Fruit fly (Drosophila melanogaster) whole organism, embryonic: Measurements from ENCODE around the gene CG14194.

Source experiments
- ATbp ChIP-seq: fragments of 200-800 bp; sonication (Bioruptor generic); optimal IDR thresholded peaks from 2 replicates; lab custom pipeline; 2017; ENCODE audit warnings: missing biosample characterization, mild to moderate bottlenecking, missing genetic modification characterization, missing genetic modification reagents
- Asciz ChIP-seq: fragments of 200-800 bp; sonication (Bioruptor generic); optimal IDR thresholded peaks from 2 replicates; lab custom pipeline; 2017; ENCODE audit warnings: missing biosample characterization, mild to moderate bottlenecking, missing genetic modification characterization, missing genetic modification reagents
- CG10267 ChIP-seq: fragments of 200-800 bp; sonication (Bioruptor generic); optimal IDR thresholded peaks from 2 replicates; lab custom pipeline; 2018; ENCODE audit warnings: missing biosample characterization, mild to moderate bottlenecking, missing genetic modification characterization, moderate library complexity
- CG12659 ChIP-seq: fragments of 200-800 bp; sonication (Bioruptor generic); optimal IDR thresholded peaks from 3 replicates; lab custom pipeline; 2017; ENCODE audit warnings: mild to moderate bottlenecking, missing biosample characterization, missing genetic modification reagents, missing genetic modification characterization
- CG17328 ChIP-seq: fragments of 200-800 bp; sonication (Bioruptor generic); IDR thresholded peaks from 2 replicates; pipeline ENCODE4 v1.3.6; 2022; ENCODE audit warnings: missing biosample characterization, missing genetic modification characterization
- CG17359 ChIP-seq: fragments of 200-800 bp; sonication (Bioruptor generic); optimal IDR thresholded peaks from 3 replicates; lab custom pipeline; 2018; ENCODE audit warnings: missing biosample characterization, mild to moderate bottlenecking, missing genetic modification characterization, moderate library complexity
- CG17802 ChIP-seq: fragments of 200-800 bp; sonication (Bioruptor generic); optimal IDR thresholded peaks from 2 replicates; lab custom pipeline; 2018; ENCODE audit warnings: missing biosample characterization, mild to moderate bottlenecking, missing genetic modification characterization, moderate library complexity
- CG17829 ChIP-seq: fragments of 200-800 bp; optimal IDR thresholded peaks from 2 replicates; lab custom pipeline; 2019; ENCODE audit warnings: missing biosample characterization, mild to moderate bottlenecking, missing genetic modification characterization, moderate library complexity
- CG18599 ChIP-seq: fragments of 200-800 bp; sonication (Bioruptor generic); optimal IDR thresholded peaks from 3 replicates; lab custom pipeline; 2017; ENCODE audit warnings: missing biosample characterization, missing genetic modification characterization, mild to moderate bottlenecking, moderate library complexity, missing genetic modification reagents
- CG2120 ChIP-seq: fragments of 200-800 bp; sonication (Bioruptor generic); optimal IDR thresholded peaks from 3 replicates; lab custom pipeline; 2016; ENCODE audit warnings: missing biosample characterization, missing genetic modification characterization
- CG2678 ChIP-seq: fragments of 200-800 bp; sonication (Bioruptor generic); optimal IDR thresholded peaks from 3 replicates; lab custom pipeline; 2019; ENCODE audit warnings: missing biosample characterization, mild to moderate bottlenecking, missing genetic modification characterization, moderate library complexity
- CG2712 ChIP-seq: fragments of 200-800 bp; optimal IDR thresholded peaks from 3 replicates; lab custom pipeline; 2019; ENCODE audit warnings: missing biosample characterization, mild to moderate bottlenecking, missing genetic modification characterization, moderate library complexity
- CG2889 ChIP-seq: fragments of 200-800 bp; sonication (Bioruptor generic); IDR thresholded peaks from 3 replicates; pipeline ENCODE4 v1.3.6; 2022; ENCODE audit warnings: missing biosample characterization, missing genetic modification characterization
- CG31365 ChIP-seq: fragments of 200-800 bp; sonication (Bioruptor generic); optimal IDR thresholded peaks from 2 replicates; lab custom pipeline; 2018; ENCODE audit warnings: missing biosample characterization, mild to moderate bottlenecking, missing genetic modification characterization
- CG4707 ChIP-seq: fragments of 200-800 bp; sonication (Bioruptor generic); optimal IDR thresholded peaks from 2 replicates; lab custom pipeline; 2018; ENCODE audit warnings: missing biosample characterization, mild to moderate bottlenecking, missing genetic modification characterization, moderate library complexity
- CG6175 ChIP-seq: fragments of 200-800 bp; sonication (Bioruptor generic); IDR thresholded peaks from 3 replicates; pipeline ENCODE4 v1.3.6; 2022; ENCODE audit warnings: missing biosample characterization, missing genetic modification characterization
- CG7372 ChIP-seq: fragments of 200-800 bp; sonication (Bioruptor generic); IDR thresholded peaks from 2 replicates; pipeline ENCODE4 v1.3.6; 2022; ENCODE audit warnings: missing biosample characterization, missing genetic modification characterization
- CG7839 ChIP-seq: fragments of 200-800 bp; sonication (Bioruptor generic); optimal IDR thresholded peaks from 3 replicates; lab custom pipeline; 2018; ENCODE audit warnings: missing biosample characterization, mild to moderate bottlenecking, missing genetic modification characterization, moderate library complexity
- D ChIP-seq, 2 experiments: fragments of 200-800 bp in 1 of 2; fragments of >200 bp in 1 of 2; sonication (Bioruptor generic) in 1 of 2; optimal IDR thresholded peaks; 2 replicates in 1 of 2; 3 replicates in 1 of 2; lab custom pipeline; 2017; ENCODE audit warnings: mild to moderate bottlenecking in 1 of 2, missing biosample characterization in 1 of 2, missing genetic modification characterization in 1 of 2, missing genetic modification reagents in 1 of 2
- Doc2 ChIP-seq: fragments of 200-800 bp; sonication (Bioruptor generic); IDR thresholded peaks from 2 replicates; pipeline ENCODE4 v1.3.6; 2022; ENCODE audit warnings: missing biosample characterization, missing genetic modification characterization
- Dref ChIP-seq: fragments of 200-800 bp; sonication (Bioruptor generic); IDR thresholded peaks from 2 replicates; pipeline ENCODE4 v1.3.6; 2022; ENCODE audit warnings: missing biosample characterization, missing genetic modification characterization
- H2.0 ChIP-seq: fragments of 200-800 bp; sonication (Bioruptor generic); IDR thresholded peaks from 2 replicates; pipeline ENCODE4 v1.3.6; 2022; ENCODE audit warnings: missing biosample characterization, missing genetic modification characterization
- HHEX ChIP-seq: fragments of 200-800 bp; sonication (Bioruptor generic); optimal IDR thresholded peaks from 3 replicates; lab custom pipeline; 2017; ENCODE audit warnings: missing biosample characterization, mild to moderate bottlenecking, missing genetic modification characterization, missing genetic modification reagents
- Hey ChIP-seq: fragments of 200-800 bp; sonication (Bioruptor generic); optimal IDR thresholded peaks from 3 replicates; lab custom pipeline; 2018; ENCODE audit warnings: missing biosample characterization, mild to moderate bottlenecking, missing genetic modification characterization
- Hmr ChIP-seq: fragments of 200-800 bp; sonication (Bioruptor generic); optimal IDR thresholded peaks from 3 replicates; lab custom pipeline; 2017; ENCODE audit warnings: mild to moderate bottlenecking, missing biosample characterization, missing genetic modification reagents, missing genetic modification characterization
- Hmx ChIP-seq: fragments of 200-800 bp; sonication (Bioruptor generic); optimal IDR thresholded peaks from 2 replicates; lab custom pipeline; 2016; ENCODE audit warnings: missing biosample characterization, missing genetic modification characterization
- Max ChIP-seq: fragments of 200-800 bp; sonication (Bioruptor generic); optimal IDR thresholded peaks from 2 replicates; lab custom pipeline; 2016; ENCODE audit warnings: missing biosample characterization, mild to moderate bottlenecking, missing genetic modification characterization
- Pdp1 ChIP-seq, 2 experiments: fragments of 200-800 bp; sonication (Bioruptor generic); optimal IDR thresholded peaks; 3 replicates each; lab custom pipeline; 2016; ENCODE audit warnings: missing biosample characterization in 2 of 2, missing genetic modification characterization in 2 of 2, mild to moderate bottlenecking in 1 of 2, moderate library complexity in 1 of 2
- Ptx1 ChIP-seq: fragments of 200-800 bp; sonication (Bioruptor generic); IDR thresholded peaks from 2 replicates; pipeline ENCODE4 v1.3.6; 2022; ENCODE audit warnings: missing biosample characterization, missing genetic modification characterization
- Sox102F ChIP-seq: fragments of 200-800 bp; sonication (Bioruptor generic); optimal IDR thresholded peaks from 2 replicates; lab custom pipeline; 2018; ENCODE audit warnings: missing biosample characterization, mild to moderate bottlenecking, missing genetic modification characterization, moderate library complexity
- Sry-β ChIP-seq: fragments of 200-800 bp; sonication (Bioruptor generic); optimal IDR thresholded peaks from 2 replicates; lab custom pipeline; 2018; ENCODE audit warnings: missing biosample characterization, mild to moderate bottlenecking, missing genetic modification characterization, moderate library complexity
- Stat92E ChIP-seq, 3 experiments: fragments of >200 bp in 2 of 3; fragments of 200-800 bp in 1 of 3; sonication (Bioruptor generic) in 1 of 3; optimal IDR thresholded peaks; 2 replicates each; lab custom pipeline; 2017 to 2019; ENCODE audit warnings: missing biosample characterization in 3 of 3, missing genetic modification characterization in 3 of 3, mild to moderate bottlenecking in 1 of 3, moderate library complexity in 1 of 3
- cad ChIP-seq: fragments of >200 bp; optimal IDR thresholded peaks from 2 replicates; lab custom pipeline; 2017; ENCODE audit warnings: missing biosample characterization, missing genetic modification characterization
- cg ChIP-seq: fragments of 200-800 bp; sonication (Bioruptor generic); optimal IDR thresholded peaks from 3 replicates; lab custom pipeline; 2019; ENCODE audit warnings: missing biosample characterization, mild to moderate bottlenecking, missing genetic modification characterization, moderate library complexity
- ems ChIP-seq: fragments of 200-800 bp; sonication (Bioruptor generic); optimal IDR thresholded peaks from 3 replicates; lab custom pipeline; 2016; ENCODE audit warnings: missing biosample characterization, missing genetic modification characterization
- fd96Cb ChIP-seq: fragments of 200-800 bp; sonication (Bioruptor generic); optimal IDR thresholded peaks from 2 replicates; lab custom pipeline; 2018; ENCODE audit warnings: missing biosample characterization, mild to moderate bottlenecking, missing genetic modification characterization, moderate library complexity
- gce ChIP-seq: fragments of 200-800 bp; sonication (Bioruptor generic); IDR thresholded peaks from 3 replicates; pipeline ENCODE4 v1.3.6; 2022; ENCODE audit warnings: missing biosample characterization, missing genetic modification characterization
- gcm ChIP-seq: fragments of 200-800 bp; sonication (Bioruptor generic); optimal IDR thresholded peaks from 2 replicates; lab custom pipeline; 2019; ENCODE audit warnings: missing biosample characterization, mild to moderate bottlenecking, missing genetic modification characterization, moderate library complexity
- gem ChIP-seq: fragments of 200-800 bp; sonication (Bioruptor generic); optimal IDR thresholded peaks from 2 replicates; lab custom pipeline; 2019; ENCODE audit warnings: missing biosample characterization, mild to moderate bottlenecking, missing genetic modification characterization, moderate library complexity
- lab ChIP-seq: fragments of 200-800 bp; sonication (Bioruptor generic); optimal IDR thresholded peaks from 3 replicates; lab custom pipeline; 2017; ENCODE audit warnings: missing biosample characterization, missing genetic modification characterization, mild to moderate bottlenecking, moderate library complexity, missing genetic modification reagents
- mam ChIP-seq: fragments of 200-800 bp; sonication (Bioruptor generic); optimal IDR thresholded peaks from 3 replicates; lab custom pipeline; 2016; ENCODE audit warnings: missing biosample characterization, missing genetic modification characterization
- nau ChIP-seq: fragments of 200-800 bp; sonication (Bioruptor generic); optimal IDR thresholded peaks from 3 replicates; lab custom pipeline; 2017; ENCODE audit warnings: missing biosample characterization, mild to moderate bottlenecking, missing genetic modification characterization, missing genetic modification reagents
- prd ChIP-seq, 3 experiments: fragments of >200 bp in 2 of 3; fragments of 200-800 bp in 1 of 3; sonication (Bioruptor generic) in 1 of 3; optimal IDR thresholded peaks in 2 of 3; IDR thresholded peaks in 1 of 3; 2 replicates in 2 of 3; 3 replicates in 1 of 3; pipeline versions ENCODE4 v1.3.6 to Lab custom; 2017 to 2022; ENCODE audit warnings: missing biosample characterization in 1 of 3, missing genetic modification characterization in 1 of 3
- rib ChIP-seq: fragments of 200-800 bp; sonication (Bioruptor generic); IDR thresholded peaks from 2 replicates; pipeline ENCODE4 v1.3.6; 2022; ENCODE audit warnings: missing biosample characterization, missing genetic modification characterization
- ro ChIP-seq: fragments of 200-800 bp; sonication (Bioruptor generic); IDR thresholded peaks from 2 replicates; pipeline ENCODE4 v1.3.6; 2022; ENCODE audit warnings: missing biosample characterization, missing genetic modification characterization
- row ChIP-seq: fragments of 200-800 bp; sonication (Bioruptor generic); IDR thresholded peaks from 3 replicates; pipeline ENCODE4 v1.3.6; 2022; ENCODE audit warnings: missing biosample characterization, missing genetic modification characterization
- run ChIP-seq: fragments of 200-800 bp; sonication (Bioruptor generic); optimal IDR thresholded peaks from 3 replicates; lab custom pipeline; 2018; ENCODE audit warnings: missing biosample characterization, mild to moderate bottlenecking, missing genetic modification characterization
- sna ChIP-seq: fragments of 200-800 bp; sonication (Bioruptor generic); IDR thresholded peaks from 2 replicates; pipeline ENCODE4 v1.3.6; 2022; ENCODE audit warnings: missing biosample characterization, missing genetic modification characterization; ENCODE audit not compliant: partially characterized antibody
- zfh2 ChIP-seq: fragments of 200-800 bp; sonication (Bioruptor generic); optimal IDR thresholded peaks from 2 replicates; lab custom pipeline; 2016; ENCODE audit warnings: missing biosample characterization, missing genetic modification characterization

CG14194 gene

dm6 chrX:19159942-19160341, 33.4 kb upstream of the CG14194 start (continued):
- TF ChIP-seq D (optimal IDR thresholded peaks at IDR 0.05; lab: Kevin White, UChicago) (no peak), D (GFP tag; optimal IDR thresholded peaks at IDR 0.05; lab: Kevin White, UChicago) (peak; percentile 15), HHEX (no peak), nau (no peak), CG7372 (GFP tag; lab: Robert Waterston, UW) (no peak), CG7839 (tag; lab: Kevin White, UChicago) (peak; percentile 50), prd (optimal IDR thresholded peaks at IDR 0.05; lab: Kevin White, UChicago) (no peak), prd (GFP tag; IDR thresholded peaks at IDR 0.05; lab: Robert Waterston, UW) (no peak), Ptx1 (no peak), cg (GFP tag; lab: Kevin White, UChicago) (peak; percentile 41), Max (GFP tag; lab: Kevin White, UChicago) (no peak), Hey (tag; lab: Kevin White, UChicago) (no peak), CG17802 (tag; lab: Kevin White, UChicago) (no peak), zfh2 (GFP tag; lab: Kevin White, UChicago) (no peak), fd96Cb (peak; percentile 6), CG31365 (tag; lab: Kevin White, UChicago) (no peak), CG12659 (no peak), CG2712 (peak; percentile 41), CG17359 (tag; lab: Kevin White, UChicago) (no peak), gcm (peak; percentile 45), CG17328 (GFP tag; lab: Robert Waterston, UW) (peak; percentile 21; the same call in 1 of the 2 replicates), Sox102F (peak; percentile 64), Dref (GFP tag; lab: Robert Waterston, UW) (no peak), CG2120 (GFP tag; lab: Kevin White, UChicago) (no peak), mam (no peak), Hmx (GFP tag; lab: Kevin White, UChicago) (no peak), run (tag; lab: Kevin White, UChicago) (no peak), Sry-β (GFP tag; lab: Kevin White, UChicago) (no peak), Stat92E (GFP tag; optimal IDR thresholded peaks at IDR 0.05; lab: Kevin White, UChicago) (no peak), CG4707 (no peak), ro (GFP tag; lab: Robert Waterston, UW) (no peak), CG10267 (peak; percentile 29), gce (GFP tag; lab: Robert Waterston, UW) (no peak), CG17829 (tag; lab: Kevin White, UChicago) (peak; percentile 1), CG2889 (GFP tag; lab: Robert Waterston, UW) (no peak), H2.0 (GFP tag; lab: Robert Waterston, UW) (0 out of 2 replicates have a peak, but pooled peaks have one; percentile 24), CG6175 (no peak), Asciz (GFP tag; lab: Kevin White, UChicago) (peak; percentile 25), Pdp1 (GFP tag; optimal IDR thresholded peaks at IDR 0.05; lab: Kevin White, UChicago) (no peak), lab (GFP tag; lab: Kevin White, UChicago) (no peak), cad (GFP tag; lab: Kevin White, UChicago) (no peak), Hmr (GFP tag; lab: Kevin White, UChicago) (no peak), row (GFP tag; lab: Robert Waterston, UW) (peak; percentile 53), gem (tag; lab: Kevin White, UChicago) (peak; percentile 69), rib (GFP tag; lab: Robert Waterston, UW) (no peak), CG2678 (tag; lab: Kevin White, UChicago) (peak; percentile 39), ems (GFP tag; lab: Kevin White, UChicago) (no peak), sna (GFP tag; lab: Robert Waterston, UW) (no peak), ATbp (GFP tag; lab: Kevin White, UChicago) (peak; percentile 16), Doc2 (no peak), CG18599 (GFP tag; lab: Kevin White, UChicago) (no peak)
